Worm (Caenorhabditis elegans) whole organism, L4 larva: ENCODE results near the gene C49F8.15.

Experiments used
- F37D6.2 ChIP-seq: sonication (generic microtip); optimal IDR thresholded peaks from 2 replicates; lab custom pipeline; 2016; ENCODE audit warnings: mild to moderate bottlenecking, missing genetic modification characterization, missing compliant biosample characterization
- R02D3.7 ChIP-seq: fragments of 150-350 bp; sonication (generic microtip); optimal IDR thresholded peaks from 3 replicates; lab custom pipeline; 2014; ENCODE audit warnings: missing biosample characterization, missing genetic modification characterization
- T20F7.1 ChIP-seq: fragments of 200-800 bp; sonication (Bioruptor generic); optimal IDR thresholded peaks from 2 replicates; lab custom pipeline; 2018; ENCODE audit warnings: mild to moderate bottlenecking, missing genetic modification characterization, missing compliant biosample characterization
- aha-1 ChIP-seq: fragments of 150-350 bp; peaks from one replicate; lab custom pipeline; 2014; ENCODE audit warnings: missing biosample characterization, missing genetic modification characterization
- aly-2 ChIP-seq: sonication (generic microtip); optimal IDR thresholded peaks from 2 replicates; lab custom pipeline; 2018; ENCODE audit warnings: missing biosample characterization, missing genetic modification characterization
- ama-1 ChIP-seq: fragments of 150-350 bp; optimal IDR thresholded peaks from 2 replicates; lab custom pipeline; 2014; ENCODE audit warnings: inconsistent platforms, mixed read lengths
- ceh-20 ChIP-seq: fragments of 200-800 bp; sonication (Bioruptor generic); IDR thresholded peaks from 2 replicates; pipeline ENCODE4 v1.3.6; 2022; ENCODE audit warnings: missing genetic modification reagents, missing genetic modification characterization, missing compliant biosample characterization
- ces-1 ChIP-seq: fragments of 150-350 bp; sonication (generic microtip); optimal IDR thresholded peaks from 4 replicates; lab custom pipeline; 2014; ENCODE audit warnings: missing biosample characterization, missing genetic modification reagents, missing genetic modification characterization
- ctbp-1 ChIP-seq: fragments of 200-800 bp; sonication (Bioruptor generic); IDR thresholded peaks from 2 replicates; pipeline ENCODE4 v1.3.6; 2022; ENCODE audit warnings: missing genetic modification reagents, missing genetic modification characterization, missing compliant biosample characterization
- daf-16 ChIP-seq, 3 experiments: sonication (generic microtip); optimal IDR thresholded peaks; 2 replicates each; lab custom pipeline; 2016 to 2017; ENCODE audit warnings: missing genetic modification characterization in 3 of 3, missing genetic modification reagents in 3 of 3, mild to moderate bottlenecking in 2 of 3, missing compliant biosample characterization in 2 of 3, missing biosample characterization in 1 of 3, moderate library complexity in 1 of 3
- dpl-1 ChIP-seq: fragments of 150-350 bp; optimal IDR thresholded peaks from 2 replicates; lab custom pipeline; 2014; ENCODE audit warnings: missing biosample characterization, missing genetic modification reagents, missing genetic modification characterization
- dve-1 ChIP-seq: sonication (generic microtip); optimal IDR thresholded peaks from 2 replicates; lab custom pipeline; 2017; ENCODE audit warnings: antibody characterized with exemption, mild to moderate bottlenecking, missing genetic modification characterization, missing compliant biosample characterization; ENCODE audit not compliant: insufficient read depth
- fkh-10 ChIP-seq: fragments of 150-350 bp; optimal IDR thresholded peaks from 2 replicates; lab custom pipeline; 2014; ENCODE audit warnings: missing biosample characterization, missing genetic modification reagents, missing genetic modification characterization
- fos-1 ChIP-seq: fragments of 150-350 bp; optimal IDR thresholded peaks from 2 replicates; lab custom pipeline; 2014; ENCODE audit warnings: missing biosample characterization, missing genetic modification characterization
- gei-8 ChIP-seq: fragments of 200-800 bp; sonication (Bioruptor generic); optimal IDR thresholded peaks from 2 replicates; lab custom pipeline; 2018; ENCODE audit warnings: mild to moderate bottlenecking, missing genetic modification characterization, missing compliant biosample characterization
- hif-1 ChIP-seq, 2 experiments: sonication (generic microtip); optimal IDR thresholded peaks; 2 replicates each; lab custom pipeline; 2016 to 2017; ENCODE audit warnings: missing compliant biosample characterization in 2 of 2, missing genetic modification characterization in 2 of 2, missing genetic modification reagents in 2 of 2, missing genotype in 2 of 2, mild to moderate bottlenecking in 1 of 2
- hlh-11 ChIP-seq: fragments of 200-800 bp; sonication (Bioruptor generic); optimal IDR thresholded peaks from 2 replicates; lab custom pipeline; 2018; ENCODE audit warnings: mild to moderate bottlenecking, missing genetic modification characterization, missing compliant biosample characterization
- hlh-30 ChIP-seq: sonication (generic microtip); optimal IDR thresholded peaks from 2 replicates; lab custom pipeline; 2017; ENCODE audit warnings: antibody characterized with exemption, mild to moderate bottlenecking, missing genetic modification characterization, missing compliant biosample characterization; ENCODE audit not compliant: insufficient read depth
- jun-1 ChIP-seq: fragments of 150-350 bp; optimal IDR thresholded peaks from 2 replicates; lab custom pipeline; 2014; ENCODE audit warnings: missing biosample characterization, missing genetic modification reagents, missing genetic modification characterization
- lin-29 ChIP-seq: fragments of 200-800 bp; sonication (Bioruptor generic); IDR thresholded peaks from 2 replicates; pipeline ENCODE4 v1.3.6; 2022; ENCODE audit warnings: missing genetic modification reagents, missing genetic modification characterization, missing compliant biosample characterization
- lin-39 ChIP-seq: fragments of 150-350 bp; optimal IDR thresholded peaks from 2 replicates; lab custom pipeline; 2014; ENCODE audit warnings: missing biosample characterization, missing genetic modification reagents, missing genetic modification characterization
- mdl-1 ChIP-seq, 2 experiments: fragments of 150-350 bp in 1 of 2; sonication (generic microtip) in 1 of 2; optimal IDR thresholded peaks; 2 replicates each; lab custom pipeline; 2014 to 2017; ENCODE audit warnings: missing biosample characterization in 2 of 2, missing genetic modification characterization in 2 of 2
- mep-1 ChIP-seq: fragments of 150-350 bp; sonication (generic microtip); optimal IDR thresholded peaks from 3 replicates; lab custom pipeline; 2014; ENCODE audit warnings: missing biosample characterization, missing genetic modification characterization
- nhr-102 ChIP-seq: sonication (generic microtip); optimal IDR thresholded peaks from 2 replicates; lab custom pipeline; 2016; ENCODE audit warnings: mild to moderate bottlenecking, missing genetic modification characterization, moderate library complexity, missing compliant biosample characterization
- nhr-11 ChIP-seq: fragments of 150-350 bp; optimal IDR thresholded peaks from 2 replicates; lab custom pipeline; 2014; ENCODE audit warnings: missing biosample characterization, missing genetic modification characterization
- nhr-111 ChIP-seq: fragments of 200-800 bp; sonication (Bioruptor generic); optimal IDR thresholded peaks from 2 replicates; lab custom pipeline; 2018; ENCODE audit warnings: mild to moderate bottlenecking, missing genetic modification characterization, missing compliant biosample characterization
- nhr-237 ChIP-seq: sonication (generic microtip); optimal IDR thresholded peaks from 2 replicates; lab custom pipeline; 2017; ENCODE audit warnings: missing biosample characterization, missing genetic modification characterization
- nhr-28 ChIP-seq: fragments of 150-350 bp; optimal IDR thresholded peaks from 2 replicates; lab custom pipeline; 2014; ENCODE audit warnings: missing biosample characterization, missing genetic modification characterization
- nhr-42 ChIP-seq: fragments of 200-800 bp; sonication (Bioruptor generic); IDR thresholded peaks from 2 replicates; pipeline ENCODE4 v1.3.6; 2022; ENCODE audit warnings: missing genetic modification characterization, missing compliant biosample characterization
- nhr-76 ChIP-seq: fragments of 150-350 bp; optimal IDR thresholded peaks from 2 replicates; lab custom pipeline; 2014; ENCODE audit warnings: missing biosample characterization, missing genetic modification characterization
- nhr-77 ChIP-seq: fragments of 150-350 bp; optimal IDR thresholded peaks from 2 replicates; lab custom pipeline; 2014; ENCODE audit warnings: missing biosample characterization, missing genetic modification characterization
- php-3 ChIP-seq: fragments of 200-800 bp; sonication (Bioruptor generic); IDR thresholded peaks from 2 replicates; pipeline ENCODE4 v1.3.6; 2022; ENCODE audit warnings: missing genetic modification reagents, missing genetic modification characterization, missing compliant biosample characterization
- pqm-1 ChIP-seq: sonication (generic microtip); optimal IDR thresholded peaks from 2 replicates; lab custom pipeline; 2017; ENCODE audit warnings: missing biosample characterization, missing genetic modification characterization
- rbr-2 ChIP-seq: sonication (generic microtip); optimal IDR thresholded peaks from 2 replicates; lab custom pipeline; 2016; ENCODE audit warnings: missing genotype, missing genetic modification characterization, missing compliant biosample characterization
- snpc-4 ChIP-seq: fragments of 150-350 bp; optimal IDR thresholded peaks from 2 replicates; lab custom pipeline; 2014; ENCODE audit warnings: missing biosample characterization, missing genetic modification characterization
- tra-1 ChIP-seq: fragments of 200-800 bp; sonication (Bioruptor generic); IDR thresholded peaks from 2 replicates; pipeline ENCODE4 v1.3.6; 2022; ENCODE audit warnings: missing genetic modification reagents, missing genetic modification characterization, missing compliant biosample characterization
- unc-130 ChIP-seq: sonication (generic microtip); optimal IDR thresholded peaks from 2 replicates; lab custom pipeline; 2016; ENCODE audit warnings: missing genetic modification reagents, missing genetic modification characterization, missing compliant biosample characterization
- unc-39 ChIP-seq: sonication (generic microtip); optimal IDR thresholded peaks from 2 replicates; lab custom pipeline; 2017; ENCODE audit warnings: missing biosample characterization, missing genetic modification characterization
- unc-62 ChIP-seq, 3 experiments: fragments of 150-350 bp in 1 of 3; sonication (generic microtip); optimal IDR thresholded peaks in 2 of 3; peaks in 1 of 3; 1 replicate in 1 of 3; 2 replicates in 2 of 3; lab custom pipeline; 2014 to 2017; ENCODE audit warnings: missing biosample characterization in 3 of 3, missing genetic modification characterization in 3 of 3, missing genetic modification reagents in 3 of 3, missing genotype in 1 of 3
- vab-7 ChIP-seq: fragments of 200-800 bp; sonication (Bioruptor generic); IDR thresholded peaks from 2 replicates; pipeline ENCODE4 v1.3.6; 2022; ENCODE audit warnings: missing genetic modification reagents, missing genetic modification characterization, missing compliant biosample characterization
- zfp-2 ChIP-seq: sonication (generic microtip); optimal IDR thresholded peaks from 2 replicates; lab custom pipeline; 2016; ENCODE audit warnings: mild to moderate bottlenecking, missing genetic modification characterization, missing compliant biosample characterization
- zfp-3 ChIP-seq: fragments of 200-800 bp; sonication (Bioruptor generic); conservative IDR thresholded peaks from 2 replicates; pipeline ENCODE4 v1.3.6; 2022; ENCODE audit warnings: missing genetic modification reagents, missing genetic modification characterization, missing compliant biosample characterization
- ztf-7 ChIP-seq: fragments of 150-350 bp; optimal IDR thresholded peaks from 2 replicates; lab custom pipeline; 2014; ENCODE audit warnings: missing biosample characterization, missing genetic modification characterization

C49F8.15 gene

ce11 chrX:13318316-13318715, 44.1 kb downstream of the C49F8.15 start:
- TF ChIP-seq zfp-2 (tag; lab: Kevin White, UChicago), result no peak
- no peak for TF ChIP-seq fos-1 (tag; lab: Kevin White, UChicago)
- TF ChIP-seq hif-1 (tag; optimal IDR thresholded peaks at IDR 0.05; lab: Kevin White, UChicago), result no peak
- TF ChIP-seq dve-1 (tag; lab: Kevin White, UChicago), result peak; percentile 66
- TF ChIP-seq gei-8 (GFP tag; lab: Kevin White, UChicago), result no peak
- TF ChIP-seq ama-1, result no peak
- TF ChIP-seq nhr-76 (tag; lab: Kevin White, UChicago), result no peak
- TF ChIP-seq mdl-1 (tag; optimal IDR thresholded peaks at IDR 0.05; lab: Kevin White, UChicago), result peak in 1 of 2 experiments; percentile 20
- no peak for TF ChIP-seq ztf-7 (tag; lab: Kevin White, UChicago)
- TF ChIP-seq ces-1 (GFP tag; lab: Kevin White, UChicago), result no peak
- TF ChIP-seq daf-16 (GFP tag; optimal IDR thresholded peaks at IDR 0.05; lab: Kevin White, UChicago), result no peak
- no peak for TF ChIP-seq daf-16 (tag; optimal IDR thresholded peaks at IDR 0.05; lab: Kevin White, UChicago)
- TF ChIP-seq aly-2 (tag; lab: Kevin White, UChicago), result no peak
- TF ChIP-seq dpl-1, result no peak
- no peak for TF ChIP-seq pqm-1
- TF ChIP-seq unc-39 (tag; lab: Kevin White, UChicago), result no peak
- TF ChIP-seq zfp-3 (GFP tag; lab: Robert Waterston, UW), result no peak
- TF ChIP-seq hlh-30 (tag; lab: Kevin White, UChicago), result peak; percentile 72
- TF ChIP-seq unc-130, result no peak
- TF ChIP-seq, all 104 proteins: peak for 3

ce11 chrX:13317532-13317931, 44.9 kb downstream of the C49F8.15 start:
- TF ChIP-seq nhr-11 (tag; lab: Kevin White, UChicago), result peak; percentile 33
- TF ChIP-seq lin-39, result no peak
- no peak for TF ChIP-seq ctbp-1 (GFP tag; lab: Robert Waterston, UW)
- TF ChIP-seq daf-16 (GFP tag; optimal IDR thresholded peaks at IDR 0.05; lab: Kevin White, UChicago), result peak in 1 of 2 experiments; percentile 45
- no peak for TF ChIP-seq daf-16 (tag; optimal IDR thresholded peaks at IDR 0.05; lab: Kevin White, UChicago)
- TF ChIP-seq R02D3.7 (tag; lab: Kevin White, UChicago), result no peak

ce11 chrX:13315093-13315492, 47.3 kb downstream of the C49F8.15 start:
- peak; percentile 72 for TF ChIP-seq hlh-30 (tag; lab: Kevin White, UChicago)
- no peak for TF ChIP-seq nhr-42 (GFP tag; lab: Robert Waterston, UW)
- TF ChIP-seq nhr-28 (tag; lab: Kevin White, UChicago), result peak; percentile 94
- TF ChIP-seq unc-62 (GFP tag; optimal IDR thresholded peaks at IDR 0.05 in 1 of 2; lab: Kevin White, UChicago), result peak in 1 of 2 experiments; percentile 54
- TF ChIP-seq unc-62 (tag; optimal IDR thresholded peaks at IDR 0.05; lab: Kevin White, UChicago), result no peak
- TF ChIP-seq zfp-2 (tag; lab: Kevin White, UChicago), result no peak
- peak; percentile 35 for TF ChIP-seq hlh-11 (tag; lab: Kevin White, UChicago)
- peak; percentile 5 for TF ChIP-seq mep-1 (tag; lab: Kevin White, UChicago)
- no peak for TF ChIP-seq dpl-1
- no peak for TF ChIP-seq jun-1 (tag; lab: Kevin White, UChicago)
- TF ChIP-seq unc-39 (tag; lab: Kevin White, UChicago), result no peak
- no peak for TF ChIP-seq ceh-20
- TF ChIP-seq aha-1 (tag; lab: Kevin White, UChicago), result no peak
- no peak for TF ChIP-seq nhr-237
- no peak for TF ChIP-seq dve-1 (tag; lab: Kevin White, UChicago)
- TF ChIP-seq mdl-1 (tag; optimal IDR thresholded peaks at IDR 0.05; lab: Kevin White, UChicago), result peak in 1 of 2 experiments; percentile 35
- TF ChIP-seq fkh-10 (GFP tag; lab: Kevin White, UChicago), result no peak
- TF ChIP-seq, all 104 proteins: peak for 6

DNA sequence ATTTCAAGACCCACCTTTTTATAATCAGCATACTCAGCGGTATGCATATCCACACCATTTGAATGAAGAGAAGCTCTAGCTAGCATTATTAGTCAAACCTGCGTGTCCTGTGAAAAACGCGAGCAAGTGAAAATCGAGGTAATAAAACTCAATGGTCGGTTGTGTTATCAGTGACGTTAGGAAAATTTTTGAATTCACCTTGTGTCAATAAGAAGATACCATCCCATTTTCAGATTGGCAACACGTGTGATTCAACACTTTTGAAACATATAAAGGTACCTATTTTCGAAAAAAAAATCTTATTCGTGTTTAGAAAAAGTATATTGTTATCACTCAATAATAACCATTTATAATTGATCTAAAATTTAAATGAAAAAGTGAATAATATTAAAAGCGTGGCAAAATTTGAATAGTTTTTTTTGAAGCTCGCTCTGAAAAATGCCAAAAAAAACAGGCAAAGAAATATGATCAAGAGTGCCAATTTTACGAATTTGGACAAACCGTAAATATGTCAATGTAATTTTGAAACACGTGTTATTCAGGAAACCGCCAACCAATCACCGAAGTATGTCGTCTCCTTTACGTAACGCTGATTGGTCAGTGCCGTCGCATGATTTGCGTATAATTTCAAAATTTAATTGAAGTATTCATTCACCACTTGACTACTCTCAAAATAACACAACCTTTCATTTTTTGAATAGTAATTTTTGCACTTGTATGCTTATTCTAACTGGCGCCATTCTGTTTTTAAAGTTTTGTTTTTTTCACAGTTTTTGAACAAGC, 50.6 kb downstream of the C49F8.15 start, which contains the start of gene F46G10.1:
F46G10.1 (minus strand) TSS at position 115 of the 783 bp plus-strand sequence.
- no peak for TF ChIP-seq daf-16 (GFP tag; optimal IDR thresholded peaks at IDR 0.05; lab: Kevin White, UChicago)
- TF ChIP-seq daf-16 (tag; optimal IDR thresholded peaks at IDR 0.05; lab: Kevin White, UChicago), result peak; percentile 93
- TF ChIP-seq T20F7.1 (GFP tag; lab: Kevin White, UChicago), result no peak
- TF ChIP-seq F37D6.2 (tag; lab: Kevin White, UChicago), result no peak
- TF ChIP-seq rbr-2 (tag; lab: Kevin White, UChicago), result no peak
- peak; percentile 70 for TF ChIP-seq dve-1 (tag; lab: Kevin White, UChicago)
- TF ChIP-seq php-3, result peak; percentile 28; the same call in 1 of the 2 replicates
- no peak for TF ChIP-seq lin-29 (GFP tag; lab: Robert Waterston, UW)
- no peak for TF ChIP-seq dpl-1
- TF ChIP-seq vab-7 (GFP tag; lab: Robert Waterston, UW), result no peak
- peak; percentile 28 for TF ChIP-seq aha-1 (tag; lab: Kevin White, UChicago)
- TF ChIP-seq snpc-4 (tag; lab: Kevin White, UChicago), result no peak
- no peak for TF ChIP-seq jun-1 (tag; lab: Kevin White, UChicago)
- TF ChIP-seq nhr-111 (GFP tag; lab: Kevin White, UChicago), result no peak
- no peak for TF ChIP-seq tra-1 (GFP tag; lab: Robert Waterston, UW)
- TF ChIP-seq nhr-77 (tag; lab: Kevin White, UChicago), result peak; percentile 39
- no peak for TF ChIP-seq nhr-102 (tag; lab: Kevin White, UChicago)
